Worm (Caenorhabditis elegans): Measurements from ENCODE around the gene F10B5.3.

The F10B5.3 gene

ce11 chrII:8126617-8127016, 23.2 kb downstream of the F10B5.3 start:
- TF ChIP-seq akir-1 (GFP tag; optimal IDR thresholded peaks at IDR 0.05): no peak
- no peak for TF ChIP-seq lsy-27 (tag; optimal IDR thresholded peaks at IDR 0.05; ENCODE audit: borderline replicate concordance, insufficient read depth)
- no peak for TF ChIP-seq egl-44 (GFP tag; IDR thresholded peaks at IDR 0.05)
- TF ChIP-seq Y53G8AR.9 (GFP tag; conservative IDR thresholded peaks at IDR 0.05): no peak
- no peak for TF ChIP-seq lin-35 (GFP tag; optimal IDR thresholded peaks at IDR 0.05)
- TF ChIP-seq sptf-2 (GFP tag; optimal IDR thresholded peaks at IDR 0.05): no peak
- TF ChIP-seq lin-40 (tag; optimal IDR thresholded peaks at IDR 0.05): no peak
- TF ChIP-seq F49E8.2 (tag; optimal IDR thresholded peaks at IDR 0.05; ENCODE audit: insufficient read depth): no peak
- no peak for TF ChIP-seq ztf-28 (GFP tag; IDR thresholded peaks at IDR 0.05)
- no peak for TF ChIP-seq C06A6.2 (GFP tag; conservative IDR thresholded peaks at IDR 0.05)
- TF ChIP-seq lin-26 (GFP tag; IDR thresholded peaks at IDR 0.05): no peak
- no peak for TF ChIP-seq cebp-1 (GFP tag; IDR thresholded peaks at IDR 0.05)
- no peak for TF ChIP-seq cebp-1 (tag; optimal IDR thresholded peaks at IDR 0.05)
- TF ChIP-seq madf-6 (GFP tag; IDR thresholded peaks at IDR 0.05): no peak
- no peak for TF ChIP-seq lin-54 (GFP tag; optimal IDR thresholded peaks at IDR 0.05)
- TF ChIP-seq xnd-1 (tag; optimal IDR thresholded peaks at IDR 0.05): no peak
- no peak for TF ChIP-seq hlh-12 (tag; optimal IDR thresholded peaks at IDR 0.05)
- TF ChIP-seq ztf-22 (GFP tag; optimal IDR thresholded peaks at IDR 0.05): no peak

ce11 chrII:8126132-8126531, 23.7 kb downstream of the F10B5.3 start:
- TF ChIP-seq nfyb-1 (GFP tag; IDR thresholded peaks at IDR 0.05) (0 out of 2 replicates have a peak, but pooled peaks have one; percentile 13), K12H6.12 (tag; optimal IDR thresholded peaks at IDR 0.05) (peak; percentile 27), let-607 (tag; optimal IDR thresholded peaks at IDR 0.05) (peak; percentile 4 to 17), zim-3 (tag; optimal IDR thresholded peaks at IDR 0.05) (no peak), K11D2.4 (GFP tag; IDR thresholded peaks at IDR 0.05) (no peak), ceh-27 (GFP tag; optimal IDR thresholded peaks at IDR 0.05) (peak; percentile 21), mcd-1 (GFP tag; IDR thresholded peaks at IDR 0.05) (peak; percentile 23; the same call in 1 of the 2 replicates), Y67H2A.10 (GFP tag; conservative IDR thresholded peaks at IDR 0.05) (no peak), ztf-18 (tag; optimal IDR thresholded peaks at IDR 0.05) (peak; percentile 8), cebp-1 (GFP tag; IDR thresholded peaks at IDR 0.05) (no peak), cebp-1 (tag; optimal IDR thresholded peaks at IDR 0.05) (peak; percentile 57), tbp1 (GFP tag; optimal IDR thresholded peaks at IDR 0.05) (peak; percentile 24), hsf-1 (GFP tag; IDR thresholded peaks at IDR 0.05) (no peak), chd-7 (tag; optimal IDR thresholded peaks at IDR 0.05) (no peak), hmg-1.2 (GFP tag; IDR thresholded peaks at IDR 0.05) (peak; percentile 61; the same call in 1 of the 2 replicates), zfh-2 (GFP tag; conservative IDR thresholded peaks at IDR 0.05) (peak; percentile 83), B0261.1 (tag; optimal IDR thresholded peaks at IDR 0.05) (no peak), madf-10 (tag; optimal IDR thresholded peaks at IDR 0.05) (no peak), ceh-100 (GFP tag; IDR thresholded peaks at IDR 0.05) (peak; percentile 37; the same call in 1 of the 2 replicates), nhr-80 (tag; optimal IDR thresholded peaks at IDR 0.05) (peak; percentile 4)

ce11 chrII:8125439-8125838, 24.4 kb downstream of the F10B5.3 start:
- no peak for TF ChIP-seq lir-1 (GFP tag; conservative IDR thresholded peaks at IDR 0.05)

Data from whole organism, young adult.